Worm (Caenorhabditis elegans): ENCODE results near the gene madf-3.

DNA sequence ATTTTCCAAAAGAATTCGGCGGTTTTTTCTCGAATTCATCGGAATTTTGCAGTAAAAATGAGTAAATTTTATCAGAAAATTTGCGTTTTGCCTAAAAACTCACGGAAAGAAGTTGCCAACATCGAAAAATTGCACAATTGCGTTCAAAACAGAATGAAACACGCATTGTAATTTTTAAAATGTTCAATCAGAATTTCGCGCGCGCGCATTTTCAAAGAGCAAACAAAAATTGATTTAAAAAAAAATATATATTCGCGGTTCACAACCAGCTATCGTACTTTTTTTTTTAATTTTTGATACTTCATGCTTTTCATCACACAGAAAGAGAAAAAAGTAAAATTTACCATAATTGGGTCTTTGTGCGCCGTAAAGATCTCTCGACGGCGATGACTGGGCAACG lies 40.3 kb downstream of the madf-3 start:
- TF ChIP-seq ama-1 (optimal IDR thresholded peaks at IDR 0.05), result no peak
- no peak for TF ChIP-seq lsy-2 (tag; optimal IDR thresholded peaks at IDR 0.05)
